Fruit fly (Drosophila melanogaster): ENCODE measurements around the gene CG11262.
A peak's percentile ranks its signal among the peaks of the same experiment; 100 is the strongest.

CG11262 gene

DNA sequence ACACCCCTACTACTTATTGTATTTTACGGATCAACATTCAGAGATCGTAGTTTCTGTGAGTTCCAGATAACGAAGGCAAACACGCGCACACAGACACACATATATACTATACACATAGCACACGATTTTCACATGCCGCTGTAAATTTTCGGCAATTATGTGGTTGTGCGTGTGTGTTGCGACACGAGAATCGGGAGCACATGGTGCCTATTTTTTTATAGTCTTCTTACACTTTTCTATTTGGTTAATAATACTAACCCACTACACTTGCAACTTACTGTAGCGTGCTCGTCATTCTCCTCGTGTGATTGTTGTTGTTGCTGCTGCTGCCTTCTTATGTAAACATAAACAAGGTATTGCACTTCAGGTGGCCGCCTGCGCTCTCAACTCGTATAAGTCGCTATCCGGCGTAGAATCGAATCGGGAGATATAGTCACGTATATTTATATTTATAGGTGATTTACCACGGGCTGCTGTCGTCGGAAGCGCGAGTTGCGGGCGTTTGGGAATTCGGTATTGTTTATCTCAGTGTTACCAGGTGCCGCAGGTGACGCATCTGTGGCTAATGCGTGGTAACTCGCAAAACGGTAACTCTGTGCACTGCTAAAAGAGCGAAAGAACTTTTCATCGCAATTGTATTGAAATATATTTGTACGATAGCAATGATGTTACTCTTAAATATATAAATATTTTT lies 27.4 kb downstream of the CG11262 start, which contains the start of gene Adk2 (continued):
- no peak for TF ChIP-seq ap (GFP tag; IDR thresholded peaks at IDR 0.05)
- TF ChIP-seq Hr78 (GFP tag; optimal IDR thresholded peaks at IDR 0.05), result no peak
- no peak for TF ChIP-seq CG3407 (GFP tag; optimal IDR thresholded peaks at IDR 0.05)
- TF ChIP-seq CG2120 (GFP tag; optimal IDR thresholded peaks at IDR 0.05), result no peak
- TF ChIP-seq cas (GFP tag; IDR thresholded peaks at IDR 0.05), result peak; percentile 34; the same call in 1 of the 2 replicates
- TF ChIP-seq Ets65A (GFP tag), result peak; percentile 45
- no peak for TF ChIP-seq emc (GFP tag; optimal IDR thresholded peaks at IDR 0.05)
- no peak for TF ChIP-seq bcd (GFP tag; optimal IDR thresholded peaks at IDR 0.05)
- TF ChIP-seq yki (optimal IDR thresholded peaks at IDR 0.05), result no peak
- no peak for TF ChIP-seq phol (tag; optimal IDR thresholded peaks at IDR 0.05)
- TF ChIP-seq CG17361 (GFP tag; IDR thresholded peaks at IDR 0.05), result no peak
- peak; percentile 74 for TF ChIP-seq zf30C (GFP tag; optimal IDR thresholded peaks at IDR 0.05)
- no peak for TF ChIP-seq bab2 (GFP tag; optimal IDR thresholded peaks at IDR 0.05)
- no peak for TF ChIP-seq CG32767 (GFP tag; IDR thresholded peaks at IDR 0.05)
- no peak for TF ChIP-seq CG10209 (GFP tag; optimal IDR thresholded peaks at IDR 0.05)
- TF ChIP-seq unc-4 (GFP tag; IDR thresholded peaks at IDR 0.05; ENCODE audit: partially characterized antibody), result 0 out of 2 replicates have a peak, but pooled peaks have one; percentile 29
- no peak for TF ChIP-seq dimm (GFP tag; IDR thresholded peaks at IDR 0.05)
- TF ChIP-seq gem (tag; optimal IDR thresholded peaks at IDR 0.05), result no peak
- no peak for TF ChIP-seq wek (GFP tag; optimal IDR thresholded peaks at IDR 0.05)
- TF ChIP-seq crol (GFP tag; IDR thresholded peaks at IDR 0.05), result no peak
- TF ChIP-seq Dref (GFP tag; IDR thresholded peaks at IDR 0.05), result peak; percentile 54
- TF ChIP-seq danr (GFP tag; IDR thresholded peaks at IDR 0.05), result no peak
- peak; percentile 28 for TF ChIP-seq Max (GFP tag; optimal IDR thresholded peaks at IDR 0.05)
- no peak for TF ChIP-seq corto (GFP tag; optimal IDR thresholded peaks at IDR 0.05)
- TF ChIP-seq CG43689 (GFP tag; IDR thresholded peaks at IDR 0.05), result no peak
- TF ChIP-seq CG31224 (GFP tag; IDR thresholded peaks at IDR 0.05), result peak; percentile 26; the same call in 1 of the 2 replicates
- TF ChIP-seq Lim3 (GFP tag; IDR thresholded peaks at IDR 0.05), result no peak
- no peak for TF ChIP-seq gsb-n (tag; optimal IDR thresholded peaks at IDR 0.05)
- TF ChIP-seq CG31365 (tag; optimal IDR thresholded peaks at IDR 0.05), result no peak
- peak; percentile 89 for TF ChIP-seq cg (GFP tag; optimal IDR thresholded peaks at IDR 0.05)
- no peak for TF ChIP-seq CG18476 (GFP tag; optimal IDR thresholded peaks at IDR 0.05)
- no peak for TF ChIP-seq CG11398 (GFP tag; optimal IDR thresholded peaks at IDR 0.05)
- no peak for TF ChIP-seq CG10321 (GFP tag; IDR thresholded peaks at IDR 0.05)
- peak; percentile 13; the same call in 1 of the 2 replicates for TF ChIP-seq CG17328 (GFP tag; IDR thresholded peaks at IDR 0.05)
- TF ChIP-seq ase (GFP tag; IDR thresholded peaks at IDR 0.05), result 0 out of 3 replicates have a peak, but pooled peaks have one; percentile 25
- TF ChIP-seq usp (GFP tag; optimal IDR thresholded peaks at IDR 0.05), result no peak
- no peak for TF ChIP-seq CG7839 (tag; optimal IDR thresholded peaks at IDR 0.05)
- no peak for TF ChIP-seq tin (GFP tag; optimal IDR thresholded peaks at IDR 0.05)
- no peak for TF ChIP-seq CG13296 (GFP tag; optimal IDR thresholded peaks at IDR 0.05)
- TF ChIP-seq CG10147 (GFP tag; optimal IDR thresholded peaks at IDR 0.05), result no peak

DNA sequence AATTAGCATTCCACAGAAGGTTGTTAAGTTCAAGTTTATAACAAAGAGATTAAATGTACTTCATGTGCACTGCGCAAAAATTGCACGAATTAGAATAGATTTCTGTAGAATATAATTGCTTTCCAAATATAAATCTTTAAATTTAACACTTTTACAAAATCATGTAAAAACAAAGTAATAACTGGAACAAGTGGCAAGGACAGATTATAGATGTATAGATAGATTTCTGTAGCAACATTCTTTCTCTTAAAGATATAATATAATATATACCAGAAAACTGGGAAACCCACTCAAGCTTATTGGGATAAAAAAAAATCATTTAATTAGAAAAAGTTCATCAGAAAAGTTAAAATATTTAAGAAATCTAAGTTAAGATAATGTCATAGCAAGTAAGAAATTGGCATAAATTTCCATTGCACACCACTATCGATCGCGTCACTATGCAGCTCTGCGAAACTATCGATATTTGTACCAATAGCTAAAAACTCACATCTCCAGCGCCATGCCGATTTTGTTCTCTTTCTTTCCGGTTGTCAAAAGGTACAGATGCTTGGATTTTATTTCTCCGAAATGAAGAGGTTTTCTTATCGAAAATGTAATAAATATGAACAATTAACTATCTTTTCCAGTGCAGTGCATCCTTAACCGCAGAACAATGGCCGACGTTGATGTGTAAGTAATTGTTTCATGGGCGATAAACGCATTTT lies 28.1 kb downstream of the CG11262 start, which contains the start of gene RpS12:
TSS of gene RpS12 (plus strand) at position 499 of the 707 bp plus-strand sequence.
- peak; percentile 50 for TF ChIP-seq CG10979 (tag; optimal IDR thresholded peaks at IDR 0.05)
- TF ChIP-seq Nf-YB (GFP tag; optimal IDR thresholded peaks at IDR 0.05), result peak; percentile 54
- TF ChIP-seq eve (GFP tag; optimal IDR thresholded peaks at IDR 0.05), result peak in 1 of 2 experiments; percentile 81
- peak; percentile 79 for TF ChIP-seq cas (GFP tag; IDR thresholded peaks at IDR 0.05)
- peak; percentile 88 for TF ChIP-seq sob (GFP tag; IDR thresholded peaks at IDR 0.05)
- TF ChIP-seq ind (GFP tag; optimal IDR thresholded peaks at IDR 0.05), result peak; percentile 65
- no peak; the same call in none of the 2 replicates for TF ChIP-seq Drgx (GFP tag; IDR thresholded peaks at IDR 0.05)
- TF ChIP-seq row (GFP tag; IDR thresholded peaks at IDR 0.05), result peak; percentile 80
- peak; percentile 79 for TF ChIP-seq lilli (GFP tag; optimal IDR thresholded peaks at IDR 0.05)
- TF ChIP-seq ewg (GFP tag; optimal IDR thresholded peaks at IDR 0.05), result peak; percentile 57
- TF ChIP-seq fd64A (GFP tag; optimal IDR thresholded peaks at IDR 0.05), result peak; percentile 63
- TF ChIP-seq CG6683 (GFP tag; optimal IDR thresholded peaks at IDR 0.05), result peak; percentile 53
- peak; percentile 81 for TF ChIP-seq CG33213 (GFP tag; optimal IDR thresholded peaks at IDR 0.05)

All from whole organism, embryonic.